Worm (Caenorhabditis elegans): ENCODE measurements around the gene psd-1.
A peak's percentile ranks its signal among the peaks of the same experiment; 100 is the strongest.

The psd-1 gene

ce11 chrIII:7242988-7243387 is 32.2 kb downstream of the psd-1 start, which contains the start of gene osm-10:
TSS of gene osm-10 (plus strand) at chrIII:7243280.
- TF ChIP-seq lin-11 (tag; optimal IDR thresholded peaks at IDR 0.05) (no peak), ceh-45 (GFP tag; IDR thresholded peaks at IDR 0.05) (no peak), ceh-6 (GFP tag; optimal IDR thresholded peaks at IDR 0.05) (no peak), K09A11.1 (tag; optimal IDR thresholded peaks at IDR 0.05; ENCODE audit: insufficient read depth) (no peak), che-1 (tag; optimal IDR thresholded peaks at IDR 0.05) (no peak), nhr-11 (tag; optimal IDR thresholded peaks at IDR 0.05) (no peak), unc-86 (tag; optimal IDR thresholded peaks at IDR 0.05) (no peak), sox-4 (tag; optimal IDR thresholded peaks at IDR 0.05) (no peak), ceh-31 (tag; optimal IDR thresholded peaks at IDR 0.05) (no peak), Y22D7AL.16 (tag; optimal IDR thresholded peaks at IDR 0.05) (no peak)

ce11 chrIII:7241065-7241464 is 34.1 kb downstream of the psd-1 start, which contains the start of gene ztf-31:
TSS of gene ztf-31 (plus strand) at chrIII:7241365.
- TF ChIP-seq unc-3 (GFP tag; conservative IDR thresholded peaks at IDR 0.05) (no peak), unc-3 (tag; optimal IDR thresholded peaks at IDR 0.05) (no peak), pax-1 (tag; optimal IDR thresholded peaks at IDR 0.05) (no peak)

ce11 chrIII:7239416-7239815 is 35.8 kb downstream of the psd-1 start:
- TF ChIP-seq pqm-1 (tag; optimal IDR thresholded peaks at IDR 0.05) = no peak
- TF ChIP-seq lim-6 (tag; optimal IDR thresholded peaks at IDR 0.05) = no peak
- no peak for TF ChIP-seq hlh-13 (GFP tag; optimal IDR thresholded peaks at IDR 0.05)
- no peak for TF ChIP-seq ceh-18 (tag; optimal IDR thresholded peaks at IDR 0.05)
- TF ChIP-seq ceh-31 (tag; optimal IDR thresholded peaks at IDR 0.05) = no peak
- no peak for TF ChIP-seq ceh-34 (tag; optimal IDR thresholded peaks at IDR 0.05)
- TF ChIP-seq ceh-9 (tag; optimal IDR thresholded peaks at IDR 0.05) = no peak

DNA sequence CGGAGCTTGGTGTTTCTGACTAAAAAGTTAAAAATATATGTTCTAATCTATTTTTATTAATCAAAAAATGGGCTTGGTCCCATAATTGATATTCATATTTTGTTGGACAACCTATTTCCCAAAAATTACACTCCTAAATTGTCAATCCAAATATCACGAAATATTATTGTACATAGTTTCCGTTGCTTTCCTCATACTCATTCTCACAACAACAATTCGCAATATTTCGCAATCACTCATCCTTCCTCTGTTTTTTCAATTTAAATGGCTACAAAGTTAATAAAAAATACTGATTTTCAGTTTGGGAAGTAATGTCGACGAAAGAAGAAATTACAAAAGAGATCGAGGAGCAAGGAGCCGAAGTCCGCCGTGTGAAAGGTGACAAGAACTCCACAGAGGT is 36.5 kb downstream of the psd-1 start, which contains the start of gene pars-1:
Gene pars-1, plus strand, starts transcription at position 301 of the 400 bp plus-strand sequence.
- no peak for TF ChIP-seq ceh-18 (tag; optimal IDR thresholded peaks at IDR 0.05)
- no peak for TF ChIP-seq K09A11.1 (tag; optimal IDR thresholded peaks at IDR 0.05; ENCODE audit: insufficient read depth)
- TF ChIP-seq elt-4 (tag; optimal IDR thresholded peaks at IDR 0.05) = no peak
- TF ChIP-seq ceh-14 (tag; optimal IDR thresholded peaks at IDR 0.05) = no peak
- TF ChIP-seq ceh-22 (tag; optimal IDR thresholded peaks at IDR 0.05) = no peak
- no peak for TF ChIP-seq nhr-232 (tag; optimal IDR thresholded peaks at IDR 0.05)
- TF ChIP-seq C38D4.7 (GFP tag; optimal IDR thresholded peaks at IDR 0.05) = no peak
- TF ChIP-seq pha-2 (tag; optimal IDR thresholded peaks at IDR 0.05) = no peak
- TF ChIP-seq Y22D7AL.16 (tag; optimal IDR thresholded peaks at IDR 0.05) = no peak
- no peak for TF ChIP-seq rnt-1 (tag; optimal IDR thresholded peaks at IDR 0.05)
- TF ChIP-seq F13H6.1 (tag; optimal IDR thresholded peaks at IDR 0.05) = no peak
- TF ChIP-seq fax-1 (tag; optimal IDR thresholded peaks at IDR 0.05) = no peak
- TF ChIP-seq hlh-15 (tag; optimal IDR thresholded peaks at IDR 0.05) = no peak
- TF ChIP-seq elt-2 (tag; optimal IDR thresholded peaks at IDR 0.05) = no peak
- no peak for TF ChIP-seq unc-3 (GFP tag; conservative IDR thresholded peaks at IDR 0.05)
- TF ChIP-seq unc-3 (tag; optimal IDR thresholded peaks at IDR 0.05) = no peak
- no peak for TF ChIP-seq ttx-3 (tag; optimal IDR thresholded peaks at IDR 0.05)
- no peak for TF ChIP-seq mec-3 (tag; optimal IDR thresholded peaks at IDR 0.05; ENCODE audit: borderline replicate concordance)
- TF ChIP-seq tbx-2 (tag; optimal IDR thresholded peaks at IDR 0.05) = no peak
- TF ChIP-seq che-1 (tag; optimal IDR thresholded peaks at IDR 0.05) = no peak

ce11 chrIII:7234148-7234547 is 41.0 kb downstream of the psd-1 start, which contains the start of gene ndus-8:
TSS of gene ndus-8 (minus strand) at chrIII:7234202.
- TF ChIP-seq pha-2 (tag; optimal IDR thresholded peaks at IDR 0.05) = no peak
- peak; percentile 24 for TF ChIP-seq nfya-1 (tag; optimal IDR thresholded peaks at IDR 0.05)
